Fruit fly (Drosophila melanogaster): ENCODE measurements around the gene CG12499.

Gene CG12499

dm6 chr3R:22421618-22422017, 24.8 kb downstream of the CG12499 start (continued):
- TF ChIP-seq corto (GFP tag; optimal IDR thresholded peaks at IDR 0.05) = peak; percentile 45
- no peak for TF ChIP-seq Nf-YC (tag; optimal IDR thresholded peaks at IDR 0.05)
- no peak for TF ChIP-seq gem (tag; optimal IDR thresholded peaks at IDR 0.05)
- peak; percentile 32; the same call in 2 of the 3 replicates for TF ChIP-seq croc (GFP tag; conservative IDR thresholded peaks at IDR 0.05)
- no peak for TF ChIP-seq CG42726 (GFP tag; IDR thresholded peaks at IDR 0.05; ENCODE audit: partially characterized antibody)
- peak; percentile 70; the same call in 2 of the 3 replicates for TF ChIP-seq ken (GFP tag; IDR thresholded peaks at IDR 0.05)
- no peak for TF ChIP-seq gfzf (GFP tag; optimal IDR thresholded peaks at IDR 0.05)
- peak; percentile 64 for TF ChIP-seq al (GFP tag; IDR thresholded peaks at IDR 0.05)
- 0 out of 2 replicates have a peak, but pooled peaks have one; percentile 11 for TF ChIP-seq CG4360 (GFP tag; IDR thresholded peaks at IDR 0.05)
- TF ChIP-seq CG11695 (GFP tag; IDR thresholded peaks at IDR 0.05) = peak; percentile 69
- peak; percentile 40 for TF ChIP-seq CG5245 (GFP tag; optimal IDR thresholded peaks at IDR 0.05)
- TF ChIP-seq CG15073 (GFP tag; optimal IDR thresholded peaks at IDR 0.05) = no peak
- no peak for TF ChIP-seq Dfd (GFP tag; optimal IDR thresholded peaks at IDR 0.05)
- peak; percentile 26 for TF ChIP-seq sug (tag; optimal IDR thresholded peaks at IDR 0.05)
- TF ChIP-seq Doc2 (GFP tag; IDR thresholded peaks at IDR 0.05) = no peak
- no peak for TF ChIP-seq dm (GFP tag; optimal IDR thresholded peaks at IDR 0.05)
- no peak for TF ChIP-seq CG7963 (GFP tag; IDR thresholded peaks at IDR 0.05; ENCODE audit: partially characterized antibody)
- TF ChIP-seq tx (GFP tag; optimal IDR thresholded peaks at IDR 0.05) = peak; percentile 52
- no peak for TF ChIP-seq Trl (optimal IDR thresholded peaks at IDR 0.05)
- TF ChIP-seq Trl (GFP tag; optimal IDR thresholded peaks at IDR 0.05) = peak; percentile 29
- no peak for TF ChIP-seq kni (GFP tag; optimal IDR thresholded peaks at IDR 0.05)
- TF ChIP-seq H2.0 (GFP tag; IDR thresholded peaks at IDR 0.05) = peak; percentile 74
- TF ChIP-seq CG8765 (GFP tag; IDR thresholded peaks at IDR 0.05) = no peak
- no peak for TF ChIP-seq crol (GFP tag; IDR thresholded peaks at IDR 0.05)
- peak; percentile 46 for TF ChIP-seq NK7.1 (GFP tag; optimal IDR thresholded peaks at IDR 0.05)
- peak; percentile 63 for TF ChIP-seq CG13296 (GFP tag; optimal IDR thresholded peaks at IDR 0.05)
- no peak for TF ChIP-seq ash1 (GFP tag; optimal IDR thresholded peaks at IDR 0.05)
- no peak for TF ChIP-seq CG13894 (tag; optimal IDR thresholded peaks at IDR 0.05)
- peak; percentile 47; the same call in 1 of the 3 replicates for TF ChIP-seq CG17361 (GFP tag; IDR thresholded peaks at IDR 0.05)
- peak; percentile 26 for TF ChIP-seq kay (GFP tag; optimal IDR thresholded peaks at IDR 0.05)
- no peak for TF ChIP-seq kah (GFP tag; optimal IDR thresholded peaks at IDR 0.05)
- peak; percentile 54 for TF ChIP-seq fd96Cb (tag; optimal IDR thresholded peaks at IDR 0.05)
- peak; percentile 39 for TF ChIP-seq chn (GFP tag; optimal IDR thresholded peaks at IDR 0.05)
- peak; percentile 79 for TF ChIP-seq gsb (GFP tag; IDR thresholded peaks at IDR 0.05)
- peak; percentile 59 for TF ChIP-seq CG9727 (GFP tag; optimal IDR thresholded peaks at IDR 0.05)
- TF ChIP-seq CG15696 (tag; optimal IDR thresholded peaks at IDR 0.05) = peak; percentile 5
- TF ChIP-seq Med (GFP tag) = peak; percentile 87
- TF ChIP-seq Dad (GFP tag; optimal IDR thresholded peaks at IDR 0.05) = no peak
- no peak for TF ChIP-seq CG15479 (GFP tag; optimal IDR thresholded peaks at IDR 0.05)
- TF ChIP-seq emc (GFP tag; optimal IDR thresholded peaks at IDR 0.05) = no peak
- TF ChIP-seq pzg (GFP tag; optimal IDR thresholded peaks at IDR 0.05) = no peak
- 0 out of 2 replicates have a peak, but pooled peaks have one; percentile 48 for TF ChIP-seq CG6272 (GFP tag; IDR thresholded peaks at IDR 0.05)
- TF ChIP-seq CG10267 (tag; optimal IDR thresholded peaks at IDR 0.05) = no peak
- peak; percentile 69 for TF ChIP-seq CG11085 (GFP tag; IDR thresholded peaks at IDR 0.05)
- TF ChIP-seq CG10979 (tag; optimal IDR thresholded peaks at IDR 0.05) = peak; percentile 28
- TF ChIP-seq jumu (GFP tag; optimal IDR thresholded peaks at IDR 0.05) = no peak
- no peak for TF ChIP-seq CG1603 (tag; optimal IDR thresholded peaks at IDR 0.05)
- TF ChIP-seq rib (GFP tag; IDR thresholded peaks at IDR 0.05) = peak; percentile 62; the same call in 1 of the 2 replicates
- no peak for TF ChIP-seq Lpt (GFP tag; optimal IDR thresholded peaks at IDR 0.05)
- TF ChIP-seq insv (GFP tag; optimal IDR thresholded peaks at IDR 0.05) = no peak
- no peak for TF ChIP-seq CG10543 (GFP tag; optimal IDR thresholded peaks at IDR 0.05)
- peak; percentile 72 for TF ChIP-seq sob (GFP tag; IDR thresholded peaks at IDR 0.05)
